Worm (Caenorhabditis elegans): ENCODE results near the gene Y97E10AR.8.

ce11 chrV:8013901-8014388, 8.8 kb downstream of the Y97E10AR.8 start, which contains the start of gene Y97E10AR.6:
- no peak for TF ChIP-seq ceh-82 (tag; optimal IDR thresholded peaks at IDR 0.05)
- no peak for TF ChIP-seq zag-1 (tag; optimal IDR thresholded peaks at IDR 0.05)
- TF ChIP-seq nhr-237 (tag; optimal IDR thresholded peaks at IDR 0.05): no peak
- no peak for TF ChIP-seq ztf-4 (tag; optimal IDR thresholded peaks at IDR 0.05)
- no peak for TF ChIP-seq R02D3.7 (tag; optimal IDR thresholded peaks at IDR 0.05)
